Fruit fly (Drosophila melanogaster): ENCODE results near the gene CG6511.

DNA sequence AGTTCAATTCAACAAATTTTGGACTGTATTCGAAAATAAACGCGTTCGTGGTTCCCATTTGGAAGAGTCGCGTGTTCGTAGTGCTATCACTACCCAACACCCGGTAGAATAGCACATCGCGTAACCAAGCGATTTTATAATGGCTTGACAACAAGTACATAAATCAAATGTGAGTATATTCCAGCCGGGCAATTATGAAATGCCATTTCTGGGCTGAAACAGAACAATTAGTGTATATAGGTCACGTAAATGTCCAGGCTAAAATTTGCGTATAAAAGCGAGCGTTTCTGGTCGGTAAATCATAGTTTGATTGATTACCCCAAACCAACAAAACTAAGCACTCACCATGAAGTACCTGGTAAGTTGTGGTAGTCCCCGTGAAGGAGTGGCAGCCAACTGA lies 7.1 kb downstream of the CG6511 start, which contains the start of gene Cp15:
- TF ChIP-seq toe (GFP tag; optimal IDR thresholded peaks at IDR 0.05) (no peak), CG7045 (GFP tag; optimal IDR thresholded peaks at IDR 0.05) (no peak), kay (GFP tag; ENCODE audit: borderline replicate concordance) (no peak), ovo (GFP tag; optimal IDR thresholded peaks at IDR 0.05) (no peak), CG1620 (GFP tag; optimal IDR thresholded peaks at IDR 0.05) (no peak), Mnt (GFP tag; optimal IDR thresholded peaks at IDR 0.05) (no peak), Clk (GFP tag; optimal IDR thresholded peaks at IDR 0.05) (no peak), tj (GFP tag; optimal IDR thresholded peaks at IDR 0.05) (no peak)
